Fruit fly (Drosophila melanogaster) whole organism, embryonic: Measurements from ENCODE around the gene CG14043.

Experiments
- Adf1 ChIP-seq: fragments of 200-800 bp; sonication (Bioruptor generic); IDR thresholded peaks from 2 replicates; pipeline ENCODE4 v1.3.6; 2022; ENCODE audit warnings: missing biosample characterization, missing genetic modification characterization
- Atf6 ChIP-seq: fragments of 200-800 bp; sonication (Bioruptor generic); IDR thresholded peaks from 2 replicates; pipeline ENCODE4 v1.3.6; 2022; ENCODE audit warnings: missing biosample characterization, missing genetic modification characterization
- CG10147 ChIP-seq: fragments of 200-800 bp; sonication (Bioruptor generic); optimal IDR thresholded peaks from 2 replicates; lab custom pipeline; 2019; ENCODE audit warnings: missing biosample characterization, mild to moderate bottlenecking, missing genetic modification characterization, moderate library complexity
- CG10959 ChIP-seq: fragments of 200-800 bp; sonication (Bioruptor generic); IDR thresholded peaks from 2 replicates; pipeline ENCODE4 v1.3.6; 2022; ENCODE audit warnings: missing biosample characterization, missing genetic modification characterization
- CG15696 ChIP-seq: fragments of 200-800 bp; sonication (Bioruptor generic); optimal IDR thresholded peaks from 2 replicates; lab custom pipeline; 2019; ENCODE audit warnings: missing biosample characterization, mild to moderate bottlenecking, missing genetic modification characterization, moderate library complexity
- CG16863 ChIP-seq: fragments of 200-800 bp; sonication (Bioruptor generic); optimal IDR thresholded peaks from 3 replicates; lab custom pipeline; 2016; ENCODE audit warnings: missing biosample characterization, missing genetic modification characterization
- CG17568 ChIP-seq: fragments of 200-800 bp; sonication (Bioruptor generic); optimal IDR thresholded peaks from 2 replicates; lab custom pipeline; 2018; ENCODE audit warnings: missing biosample characterization, mild to moderate bottlenecking, missing genetic modification characterization, moderate library complexity
- CG2120 ChIP-seq: fragments of 200-800 bp; sonication (Bioruptor generic); optimal IDR thresholded peaks from 3 replicates; lab custom pipeline; 2016; ENCODE audit warnings: missing biosample characterization, missing genetic modification characterization
- CG2202 ChIP-seq: fragments of 200-800 bp; sonication (Bioruptor generic); optimal IDR thresholded peaks from 2 replicates; lab custom pipeline; 2018; ENCODE audit warnings: missing biosample characterization, mild to moderate bottlenecking, missing genetic modification characterization
- CG2678 ChIP-seq: fragments of 200-800 bp; sonication (Bioruptor generic); optimal IDR thresholded peaks from 3 replicates; lab custom pipeline; 2019; ENCODE audit warnings: missing biosample characterization, mild to moderate bottlenecking, missing genetic modification characterization, moderate library complexity
- CG30020 ChIP-seq: fragments of 200-800 bp; optimal IDR thresholded peaks from 2 replicates; lab custom pipeline; 2019; ENCODE audit warnings: missing biosample characterization, mild to moderate bottlenecking, missing genetic modification characterization, moderate library complexity
- CG3407 ChIP-seq: fragments of 200-800 bp; sonication (Bioruptor generic); optimal IDR thresholded peaks from 2 replicates; lab custom pipeline; 2018; ENCODE audit warnings: missing biosample characterization, mild to moderate bottlenecking, missing genetic modification characterization
- CG34224 ChIP-seq: fragments of 200-800 bp; sonication (Bioruptor generic); IDR thresholded peaks from 3 replicates; pipeline ENCODE4 v1.3.6; 2022; ENCODE audit warnings: missing biosample characterization, missing genetic modification characterization; ENCODE audit not compliant: partially characterized antibody
- CG4282 ChIP-seq: fragments of 200-800 bp; sonication (Bioruptor generic); optimal IDR thresholded peaks from 2 replicates; lab custom pipeline; 2016; ENCODE audit warnings: missing biosample characterization, missing genetic modification characterization
- CG6175 ChIP-seq: fragments of 200-800 bp; sonication (Bioruptor generic); IDR thresholded peaks from 3 replicates; pipeline ENCODE4 v1.3.6; 2022; ENCODE audit warnings: missing biosample characterization, missing genetic modification characterization
- CG6654 ChIP-seq: fragments of 200-800 bp; sonication (Bioruptor generic); optimal IDR thresholded peaks from 2 replicates; lab custom pipeline; 2017; ENCODE audit warnings: missing biosample characterization, mild to moderate bottlenecking, missing genetic modification characterization
- CG9876 ChIP-seq: fragments of 200-800 bp; sonication (Bioruptor generic); optimal IDR thresholded peaks from 2 replicates; lab custom pipeline; 2016; ENCODE audit warnings: missing biosample characterization, missing genetic modification characterization
- CTCF ChIP-seq: fragments of 200-800 bp; sonication (Bioruptor generic); optimal IDR thresholded peaks from 2 replicates; lab custom pipeline; 2017; ENCODE audit warnings: missing biosample characterization, mild to moderate bottlenecking, missing genetic modification characterization, moderate library complexity
- Dek ChIP-seq: fragments of 200-800 bp; sonication (Bioruptor generic); optimal IDR thresholded peaks from 3 replicates; lab custom pipeline; 2019; ENCODE audit warnings: missing biosample characterization, mild to moderate bottlenecking, missing genetic modification characterization, moderate library complexity
- Dll ChIP-seq: fragments of 200-800 bp; sonication (Bioruptor generic); IDR thresholded peaks from 4 replicates; pipeline ENCODE4 v1.3.6; 2022; ENCODE audit warnings: missing biosample characterization, missing genetic modification characterization; ENCODE audit not compliant: partially characterized antibody
- Drgx ChIP-seq: fragments of 200-800 bp; sonication (Bioruptor generic); IDR thresholded peaks from 2 replicates; pipeline ENCODE4 v1.3.6; 2022; ENCODE audit warnings: missing biosample characterization, missing genetic modification characterization
- Fer1 ChIP-seq: fragments of 200-800 bp; sonication (Bioruptor generic); optimal IDR thresholded peaks from 2 replicates; lab custom pipeline; 2017; ENCODE audit warnings: missing biosample characterization, mild to moderate bottlenecking, missing genetic modification characterization
- HLH3B ChIP-seq: fragments of 200-800 bp; sonication (Bioruptor generic); IDR thresholded peaks from 2 replicates; pipeline ENCODE4 v1.3.6; 2022; ENCODE audit warnings: missing biosample characterization, missing genetic modification characterization
- HmgZ ChIP-seq: fragments of 200-800 bp; sonication (Bioruptor generic); optimal IDR thresholded peaks from 2 replicates; lab custom pipeline; 2018; ENCODE audit warnings: missing biosample characterization, mild to moderate bottlenecking, missing genetic modification characterization
- Hmr ChIP-seq: fragments of 200-800 bp; sonication (Bioruptor generic); optimal IDR thresholded peaks from 3 replicates; lab custom pipeline; 2017; ENCODE audit warnings: mild to moderate bottlenecking, missing biosample characterization, missing genetic modification reagents, missing genetic modification characterization
- Oli ChIP-seq: fragments of 200-800 bp; sonication (Bioruptor generic); optimal IDR thresholded peaks from 2 replicates; lab custom pipeline; 2018; ENCODE audit warnings: missing biosample characterization, mild to moderate bottlenecking, missing genetic modification characterization, moderate library complexity
- Opbp ChIP-seq: fragments of 200-800 bp; sonication (Bioruptor generic); IDR thresholded peaks from 3 replicates; pipeline ENCODE4 v1.3.6; 2022; ENCODE audit warnings: missing biosample characterization, missing genetic modification characterization; ENCODE audit not compliant: partially characterized antibody
- Pdp1 ChIP-seq, 2 experiments: fragments of 200-800 bp; sonication (Bioruptor generic); optimal IDR thresholded peaks; 3 replicates each; lab custom pipeline; 2016; ENCODE audit warnings: missing biosample characterization in 2 of 2, missing genetic modification characterization in 2 of 2, mild to moderate bottlenecking in 1 of 2, moderate library complexity in 1 of 2
- Xbp1 ChIP-seq: fragments of 200-800 bp; sonication (Bioruptor generic); optimal IDR thresholded peaks from 3 replicates; lab custom pipeline; 2016; ENCODE audit warnings: missing biosample characterization, mild to moderate bottlenecking, missing genetic modification characterization
- cad ChIP-seq: fragments of >200 bp; optimal IDR thresholded peaks from 2 replicates; lab custom pipeline; 2017; ENCODE audit warnings: missing biosample characterization, missing genetic modification characterization
- crc ChIP-seq: fragments of 200-800 bp; sonication (Bioruptor generic); optimal IDR thresholded peaks from 2 replicates; lab custom pipeline; 2016; ENCODE audit warnings: missing biosample characterization, missing genetic modification characterization
- cwo ChIP-seq: fragments of 200-800 bp; sonication (Bioruptor generic); optimal IDR thresholded peaks from 3 replicates; lab custom pipeline; 2017; ENCODE audit warnings: missing biosample characterization, missing genetic modification characterization, mild to moderate bottlenecking, moderate library complexity, missing genetic modification reagents
- dysf ChIP-seq: fragments of 200-800 bp; sonication (Bioruptor generic); IDR thresholded peaks from 3 replicates; pipeline ENCODE4 v1.3.6; 2022; ENCODE audit warnings: missing biosample characterization, missing genetic modification characterization
- ewg ChIP-seq: fragments of 200-800 bp; sonication (Bioruptor generic); optimal IDR thresholded peaks from 3 replicates; lab custom pipeline; 2017; ENCODE audit warnings: mild to moderate bottlenecking, missing biosample characterization, missing genetic modification reagents, missing genetic modification characterization
- gcm2 ChIP-seq: fragments of 200-800 bp; sonication (Bioruptor generic); optimal IDR thresholded peaks from 2 replicates; lab custom pipeline; 2016; ENCODE audit warnings: missing biosample characterization, missing genetic modification characterization
- grn ChIP-seq: fragments of 200-800 bp; sonication (Bioruptor generic); optimal IDR thresholded peaks from 3 replicates; lab custom pipeline; 2017; ENCODE audit warnings: missing biosample characterization, missing genetic modification characterization
- hkb ChIP-seq, 2 experiments: fragments of 200-800 bp in 1 of 2; fragments of >200 bp in 1 of 2; sonication (Bioruptor generic) in 1 of 2; IDR thresholded peaks in 1 of 2; optimal IDR thresholded peaks in 1 of 2; 2 replicates each; pipeline versions ENCODE4 v1.3.6 to Lab custom; 2017 to 2022; ENCODE audit warnings: missing biosample characterization in 1 of 2, missing genetic modification characterization in 1 of 2
- jing ChIP-seq: fragments of 200-800 bp; sonication (Bioruptor generic); optimal IDR thresholded peaks from 2 replicates; lab custom pipeline; 2018; ENCODE audit warnings: missing biosample characterization, mild to moderate bottlenecking, missing genetic modification characterization
- lilli ChIP-seq: fragments of 200-800 bp; sonication (Bioruptor generic); optimal IDR thresholded peaks from 3 replicates; lab custom pipeline; 2016; ENCODE audit warnings: missing biosample characterization, missing genetic modification characterization
- lmd ChIP-seq: fragments of 200-800 bp; sonication (Bioruptor generic); IDR thresholded peaks from 2 replicates; pipeline ENCODE4 v1.3.6; 2022; ENCODE audit warnings: missing biosample characterization, missing genetic modification characterization
- lov ChIP-seq, 2 experiments: fragments of 200-800 bp in 1 of 2; fragments of >200 bp in 1 of 2; sonication (Bioruptor generic) in 1 of 2; IDR thresholded peaks in 1 of 2; optimal IDR thresholded peaks in 1 of 2; 2 replicates in 1 of 2; 3 replicates in 1 of 2; pipeline versions ENCODE4 v1.3.6 to Lab custom; 2017 to 2022; ENCODE audit warnings: missing biosample characterization in 1 of 2, missing genetic modification characterization in 1 of 2
- luna ChIP-seq: fragments of 200-800 bp; sonication (Bioruptor generic); optimal IDR thresholded peaks from 2 replicates; lab custom pipeline; 2016; ENCODE audit warnings: missing biosample characterization, missing genetic modification characterization
- onecut ChIP-seq: fragments of 200-800 bp; sonication (Bioruptor generic); IDR thresholded peaks from 2 replicates; pipeline ENCODE4 v1.3.6; 2022; ENCODE audit warnings: missing biosample characterization, missing genetic modification characterization
- sd ChIP-seq: fragments of 200-800 bp; sonication (Bioruptor generic); optimal IDR thresholded peaks from 3 replicates; lab custom pipeline; 2018; ENCODE audit warnings: missing biosample characterization, mild to moderate bottlenecking, missing genetic modification characterization, moderate library complexity
- slp2 ChIP-seq: fragments of 200-800 bp; sonication (Bioruptor generic); optimal IDR thresholded peaks from 2 replicates; lab custom pipeline; 2016; ENCODE audit warnings: missing biosample characterization, missing genetic modification characterization
- so ChIP-seq: fragments of 200-800 bp; sonication (Bioruptor generic); IDR thresholded peaks from 3 replicates; pipeline ENCODE4 v1.3.6; 2022; ENCODE audit warnings: missing biosample characterization, missing genetic modification characterization
- stc ChIP-seq: fragments of 200-800 bp; sonication (Bioruptor generic); IDR thresholded peaks from 2 replicates; pipeline ENCODE4 v1.3.6; 2022; ENCODE audit warnings: missing biosample characterization, missing genetic modification characterization
- sug ChIP-seq: fragments of 200-800 bp; optimal IDR thresholded peaks from 2 replicates; lab custom pipeline; 2019; ENCODE audit warnings: missing biosample characterization, mild to moderate bottlenecking, missing genetic modification characterization, moderate library complexity
- tin ChIP-seq: fragments of 200-800 bp; sonication (Bioruptor generic); optimal IDR thresholded peaks from 3 replicates; lab custom pipeline; 2016; ENCODE audit warnings: missing biosample characterization, missing genetic modification characterization

The CG14043 gene

dm6 chr2L:5000287-5000871 is 28.9 kb downstream of the CG14043 start (continued):
- no peak for TF ChIP-seq hkb (optimal IDR thresholded peaks at IDR 0.05; lab: Kevin White, UChicago)
- TF ChIP-seq hkb (GFP tag; IDR thresholded peaks at IDR 0.05; lab: Robert Waterston, UW): peak; percentile 85
- TF ChIP-seq CG6175 (GFP tag; lab: Robert Waterston, UW): peak; percentile 37; the same call in 1 of the 3 replicates
- peak; percentile 82 for TF ChIP-seq so (GFP tag; lab: Robert Waterston, UW)
- TF ChIP-seq slp2 (GFP tag; lab: Kevin White, UChicago): peak; percentile 62
- peak; percentile 86 for TF ChIP-seq dysf (GFP tag; lab: Robert Waterston, UW)
- peak; percentile 87 for TF ChIP-seq CG2120
- peak; percentile 85 for TF ChIP-seq CG2202
- TF ChIP-seq Adf1 (GFP tag; lab: Robert Waterston, UW): peak; percentile 51
- peak; percentile 86 for TF ChIP-seq Oli (tag; lab: Kevin White, UChicago)
- peak; percentile 54 for TF ChIP-seq CG6654 (GFP tag; lab: Kevin White, UChicago)
- TF ChIP-seq CG10959 (GFP tag; lab: Robert Waterston, UW): peak; percentile 70
- peak; percentile 49 for TF ChIP-seq CG9876
- peak; percentile 26 for TF ChIP-seq grn (GFP tag; lab: Kevin White, UChicago)
- TF ChIP-seq CG15696 (tag; lab: Kevin White, UChicago): peak; percentile 95
- TF ChIP-seq Drgx (GFP tag; lab: Robert Waterston, UW): peak; percentile 75
- peak; percentile 77 for TF ChIP-seq Atf6
- peak; percentile 56 to 85 for TF ChIP-seq Pdp1 (GFP tag; optimal IDR thresholded peaks at IDR 0.05; lab: Kevin White, UChicago)
- TF ChIP-seq CG3407 (GFP tag; lab: Kevin White, UChicago): peak; percentile 62
- no peak for TF ChIP-seq lov (optimal IDR thresholded peaks at IDR 0.05; lab: Kevin White, UChicago)
- TF ChIP-seq lov (GFP tag; IDR thresholded peaks at IDR 0.05; lab: Robert Waterston, UW): 0 out of 3 replicates have a peak, but pooled peaks have one; percentile 61
- peak; percentile 53 for TF ChIP-seq sd
- TF ChIP-seq cad (GFP tag; lab: Kevin White, UChicago): no peak
- peak; percentile 79 for TF ChIP-seq Xbp1 (GFP tag; lab: Kevin White, UChicago)
- TF ChIP-seq CG17568 (GFP tag; lab: Kevin White, UChicago): peak; percentile 87
- peak; percentile 74 for TF ChIP-seq CG10147 (GFP tag; lab: Kevin White, UChicago)
- peak; percentile 87 for TF ChIP-seq Hmr (GFP tag; lab: Kevin White, UChicago)
- peak; percentile 60 for TF ChIP-seq CG30020 (tag; lab: Kevin White, UChicago)
- TF ChIP-seq Fer1: peak; percentile 86
- TF ChIP-seq HLH3B: peak; percentile 84
- peak; percentile 80 for TF ChIP-seq sug (tag; lab: Kevin White, UChicago)
- TF ChIP-seq Dll (GFP tag; lab: Robert Waterston, UW): no peak
- peak; percentile 80 for TF ChIP-seq HmgZ (tag; lab: Kevin White, UChicago)
- TF ChIP-seq CG4282 (GFP tag; lab: Kevin White, UChicago): no peak
- TF ChIP-seq CTCF (GFP tag; lab: Kevin White, UChicago): peak; percentile 20
- no peak for TF ChIP-seq Opbp (GFP tag; lab: Robert Waterston, UW)
- peak; percentile 64 for TF ChIP-seq CG16863
- peak; percentile 73 for TF ChIP-seq stc
- peak; percentile 65 for TF ChIP-seq jing (GFP tag; lab: Kevin White, UChicago)
- TF ChIP-seq CG2678: peak; percentile 90
- peak; percentile 59 for TF ChIP-seq crc (GFP tag; lab: Kevin White, UChicago)
- TF ChIP-seq onecut: peak; percentile 79
- peak; percentile 86 for TF ChIP-seq lilli (GFP tag; lab: Kevin White, UChicago)
- no peak for TF ChIP-seq luna (GFP tag; lab: Kevin White, UChicago)
- TF ChIP-seq tin (GFP tag; lab: Kevin White, UChicago): peak; percentile 74
- TF ChIP-seq Dek (tag; lab: Kevin White, UChicago): peak; percentile 89
- peak; percentile 54 for TF ChIP-seq ewg (GFP tag; lab: Kevin White, UChicago)
- TF ChIP-seq cwo (GFP tag; lab: Kevin White, UChicago): peak; percentile 74
- peak; percentile 84 for TF ChIP-seq lmd
- peak; percentile 71 for TF ChIP-seq gcm2 (GFP tag; lab: Kevin White, UChicago)
- TF ChIP-seq CG34224 (GFP tag; lab: Robert Waterston, UW): no peak
